Fruit fly (Drosophila melanogaster) whole organism: ENCODE data around the gene Pvf3.

Source experiments
- CG8478 ChIP-seq: fragments of >200 bp; optimal IDR thresholded peaks from 2 replicates; lab custom pipeline; 2018; ENCODE audit warnings: inconsistent platforms
- EcR ChIP-seq, 2 experiments: fragments of >200 bp; optimal IDR thresholded peaks; 2 replicates each; lab custom pipeline; 2017; ENCODE audit warnings: missing biosample characterization in 2 of 2, missing genetic modification characterization in 2 of 2, missing genetic modification reagents in 2 of 2
- pan ChIP-seq: fragments of >200 bp; optimal IDR thresholded peaks from 2 replicates; lab custom pipeline; 2017
- psq ChIP-seq: fragments of >200 bp; optimal IDR thresholded peaks from 2 replicates; lab custom pipeline; 2017

dm6 chr2L:7056189-7056926, 101.1 kb downstream of the Pvf3 start, which contains the start of gene Mnn1:
- no peak for TF ChIP-seq CG8478
- no peak for TF ChIP-seq pan (lab: Kevin White, UChicago)
- TF ChIP-seq EcR (GFP tag; optimal IDR thresholded peaks at IDR 0.05; lab: Kevin White, UChicago) = no peak
- no peak for TF ChIP-seq psq (lab: Kevin White, UChicago)
